Worm (Caenorhabditis elegans): ENCODE results near the gene lipl-5.

- TF ChIP-seq dao-5 (tag; optimal IDR thresholded peaks at IDR 0.05) (no peak), W03F9.2 (tag; optimal IDR thresholded peaks at IDR 0.05) (no peak), him-1 (tag; optimal IDR thresholded peaks at IDR 0.05) (no peak)
Observed at ce11 chrV:359466-359865, 26.1 kb upstream of the lipl-5 start, which contains the start of gene T22H9.1.

Measured in whole organism, L4/young adult.